Worm (Caenorhabditis elegans) whole organism, mixed stage, embryonic: ENCODE results near the gene unc-83.

Experiments used
- lin-13 ChIP-seq: fragments of 150-350 bp; optimal IDR thresholded peaks from 2 replicates; lab custom pipeline; 2014; ENCODE audit warnings: missing biosample characterization, missing genetic modification characterization
- mab-5 ChIP-seq: fragments of 150-350 bp; optimal IDR thresholded peaks from 2 replicates; lab custom pipeline; 2014; ENCODE audit warnings: missing biosample characterization, missing genetic modification characterization
- nhr-2 ChIP-seq: fragments of 150-350 bp; optimal IDR thresholded peaks from 2 replicates; lab custom pipeline; 2014; ENCODE audit warnings: missing biosample characterization, missing genetic modification characterization
- nhr-76 ChIP-seq: sonication (generic microtip); optimal IDR thresholded peaks from 2 replicates; lab custom pipeline; 2017; ENCODE audit warnings: missing biosample characterization, missing genetic modification characterization
- pha-4 ChIP-seq: fragments of 150-350 bp; optimal IDR thresholded peaks from 2 replicates; lab custom pipeline; 2018; ENCODE audit warnings: missing biosample characterization, missing genetic modification reagents, missing genetic modification characterization
- sptf-1 ChIP-seq: sonication (generic microtip); optimal IDR thresholded peaks from 2 replicates; lab custom pipeline; 2017; ENCODE audit warnings: mild to moderate bottlenecking, missing genetic modification characterization, moderate library complexity, missing compliant biosample characterization

- no peak for TF ChIP-seq lin-13 (tag; lab: Kevin White, UChicago)
- no peak for TF ChIP-seq pha-4 (tag; lab: Kevin White, UChicago)
- TF ChIP-seq mab-5 (tag; lab: Kevin White, UChicago): no peak
- no peak for TF ChIP-seq nhr-2
- no peak for TF ChIP-seq sptf-1 (tag; lab: Kevin White, UChicago)
- TF ChIP-seq nhr-76 (tag; lab: Kevin White, UChicago): no peak
These were observed 53.2 kb downstream of the unc-83 start, which contains the start of gene F46E10.3 for ce11 chrV:6518225-6518396.
